Worm (Caenorhabditis elegans): ENCODE measurements around the gene R02D5.9.
A peak's percentile ranks its signal among the peaks of the same experiment; 100 is the strongest.

Gene R02D5.9

ce11 chrV:14468196-14468874, 42.6 kb downstream of the R02D5.9 start, which contains the start of gene srz-97:
Gene srz-97 (minus strand): TSS chrV:14468246.
- TF ChIP-seq tra-4 (tag; optimal IDR thresholded peaks at IDR 0.05) (no peak), B0310.2 (tag; optimal IDR thresholded peaks at IDR 0.05) (no peak), hnd-1 (tag; optimal IDR thresholded peaks at IDR 0.05) (no peak), scrt-1 (GFP tag; IDR thresholded peaks at IDR 0.05) (no peak), hmbx-1 (tag; optimal IDR thresholded peaks at IDR 0.05) (no peak), flt-1 (GFP tag; IDR thresholded peaks at IDR 0.05) (no peak), pes-1 (GFP tag; IDR thresholded peaks at IDR 0.05) (no peak), sea-1 (GFP tag; conservative IDR thresholded peaks at IDR 0.05) (no peak), tbx-37 (GFP tag; conservative IDR thresholded peaks at IDR 0.05) (no peak), hmg-4 (GFP tag; optimal IDR thresholded peaks at IDR 0.05) (no peak)

- no peak for TF ChIP-seq tbx-37 (GFP tag; conservative IDR thresholded peaks at IDR 0.05)
- TF ChIP-seq tra-4 (tag; optimal IDR thresholded peaks at IDR 0.05) = no peak
- no peak for TF ChIP-seq flt-1 (GFP tag; IDR thresholded peaks at IDR 0.05)
- TF ChIP-seq hmbx-1 (tag; optimal IDR thresholded peaks at IDR 0.05) = no peak
- TF ChIP-seq ets-7 (tag; optimal IDR thresholded peaks at IDR 0.05) = no peak
- no peak for TF ChIP-seq hnd-1 (tag; optimal IDR thresholded peaks at IDR 0.05)
- TF ChIP-seq ceh-36 (tag; optimal IDR thresholded peaks at IDR 0.05) = no peak
- no peak for TF ChIP-seq B0310.2 (tag; optimal IDR thresholded peaks at IDR 0.05)
- TF ChIP-seq scrt-1 (GFP tag; IDR thresholded peaks at IDR 0.05) = no peak
- TF ChIP-seq ceh-13 (GFP tag; optimal IDR thresholded peaks at IDR 0.05) = no peak
- no peak for TF ChIP-seq ama-1 (optimal IDR thresholded peaks at IDR 0.05)
- no peak for TF ChIP-seq aly-1 (tag; optimal IDR thresholded peaks at IDR 0.05)
- TF ChIP-seq tbx-11 (GFP tag; IDR thresholded peaks at IDR 0.05) = no peak
- no peak for TF ChIP-seq F13C5.2 (tag; optimal IDR thresholded peaks at IDR 0.05)
- TF ChIP-seq pes-1 (GFP tag; IDR thresholded peaks at IDR 0.05) = no peak
- no peak for TF ChIP-seq sea-1 (GFP tag; conservative IDR thresholded peaks at IDR 0.05)
- no peak for TF ChIP-seq hmg-4 (GFP tag; optimal IDR thresholded peaks at IDR 0.05)
These were observed 46.6 kb downstream of the R02D5.9 start, which contains the start of gene F08H9.4 for ce11 chrV:14464368-14464767. Gene F08H9.4 (minus strand): TSS chrV:14464428.

ce11 chrV:14463087-14463486, 47.8 kb downstream of the R02D5.9 start, which contains the start of gene F08H9.3:
Gene F08H9.3 (minus strand): TSS chrV:14463338.
- peak; percentile 5 for TF ChIP-seq hmg-4 (GFP tag; optimal IDR thresholded peaks at IDR 0.05)

- TF ChIP-seq scrt-1 (GFP tag; IDR thresholded peaks at IDR 0.05) = no peak
- no peak for TF ChIP-seq aly-1 (tag; optimal IDR thresholded peaks at IDR 0.05)
- no peak for TF ChIP-seq B0310.2 (tag; optimal IDR thresholded peaks at IDR 0.05)
- TF ChIP-seq ceh-36 (tag; optimal IDR thresholded peaks at IDR 0.05) = no peak
- no peak for TF ChIP-seq ama-1 (optimal IDR thresholded peaks at IDR 0.05)
- no peak for TF ChIP-seq ceh-13 (GFP tag; optimal IDR thresholded peaks at IDR 0.05)
- TF ChIP-seq tbx-11 (GFP tag; IDR thresholded peaks at IDR 0.05) = no peak
- TF ChIP-seq ets-7 (tag; optimal IDR thresholded peaks at IDR 0.05) = no peak
- no peak for TF ChIP-seq pes-1 (GFP tag; IDR thresholded peaks at IDR 0.05)
- no peak for TF ChIP-seq hnd-1 (tag; optimal IDR thresholded peaks at IDR 0.05)
- TF ChIP-seq flt-1 (GFP tag; IDR thresholded peaks at IDR 0.05) = no peak
- TF ChIP-seq tbx-37 (GFP tag; conservative IDR thresholded peaks at IDR 0.05) = no peak
- no peak for TF ChIP-seq sea-1 (GFP tag; conservative IDR thresholded peaks at IDR 0.05)
- TF ChIP-seq hmbx-1 (tag; optimal IDR thresholded peaks at IDR 0.05) = no peak
- TF ChIP-seq F13C5.2 (tag; optimal IDR thresholded peaks at IDR 0.05) = no peak
- TF ChIP-seq hmg-4 (GFP tag; optimal IDR thresholded peaks at IDR 0.05) = no peak
- TF ChIP-seq tra-4 (tag; optimal IDR thresholded peaks at IDR 0.05) = no peak
These were observed 48.3 kb downstream of the R02D5.9 start for ce11 chrV:14462653-14463052.

ce11 chrV:14460615-14461102, 50.3 kb downstream of the R02D5.9 start, which contains the start of gene F08H9.2:
Gene F08H9.2 (plus strand): TSS chrV:14460665.
- no peak for TF ChIP-seq ceh-36 (tag; optimal IDR thresholded peaks at IDR 0.05)
- TF ChIP-seq hmg-4 (GFP tag; optimal IDR thresholded peaks at IDR 0.05) = peak; percentile 20
- no peak for TF ChIP-seq tbx-37 (GFP tag; conservative IDR thresholded peaks at IDR 0.05)
- TF ChIP-seq hnd-1 (tag; optimal IDR thresholded peaks at IDR 0.05) = no peak
- no peak for TF ChIP-seq flt-1 (GFP tag; IDR thresholded peaks at IDR 0.05)
- TF ChIP-seq pes-1 (GFP tag; IDR thresholded peaks at IDR 0.05) = no peak
- TF ChIP-seq ceh-13 (GFP tag; optimal IDR thresholded peaks at IDR 0.05) = no peak
- TF ChIP-seq ets-7 (tag; optimal IDR thresholded peaks at IDR 0.05) = no peak

- no peak for TF ChIP-seq B0310.2 (tag; optimal IDR thresholded peaks at IDR 0.05)
- no peak for TF ChIP-seq tbx-37 (GFP tag; conservative IDR thresholded peaks at IDR 0.05)
These were observed 50.8 kb downstream of the R02D5.9 start for ce11 chrV:14460122-14460521.

All from whole organism, early embryonic.